Worm (Caenorhabditis elegans) whole organism, young adult: ENCODE data around the gene Y50D4C.6.
A peak's percentile ranks its signal among the peaks of the same experiment; 100 is the strongest.

ENCODE experiments used
- B0336.3 ChIP-seq: fragments of 200-800 bp; sonication (Bioruptor generic); IDR thresholded peaks from 2 replicates; pipeline ENCODE4 v1.3.6; 2022; ENCODE audit warnings: missing genetic modification characterization, missing compliant biosample characterization
- C17E4.6 ChIP-seq: fragments of 200-800 bp; sonication (Bioruptor generic); IDR thresholded peaks from 2 replicates; pipeline ENCODE4 v1.3.6; 2022; ENCODE audit warnings: missing genetic modification reagents, missing genetic modification characterization, missing compliant biosample characterization
- D2030.7 ChIP-seq: fragments of 200-800 bp; sonication (Bioruptor generic); IDR thresholded peaks from 2 replicates; pipeline ENCODE4 v1.3.6; 2022; ENCODE audit warnings: missing genetic modification reagents, missing genetic modification characterization, missing compliant biosample characterization
- F23B12.7 ChIP-seq: sonication (generic microtip); optimal IDR thresholded peaks from 2 replicates; lab custom pipeline; 2017; ENCODE audit warnings: missing genetic modification characterization, mild to moderate bottlenecking, missing compliant biosample characterization, antibody characterized with exemption, moderate library complexity; ENCODE audit not compliant: insufficient read depth
- F33H1.4 ChIP-seq: fragments of 200-800 bp; sonication (Bioruptor generic); IDR thresholded peaks from 2 replicates; pipeline ENCODE4 v1.3.6; 2022; ENCODE audit warnings: missing genetic modification reagents, missing genetic modification characterization, missing compliant biosample characterization
- Y95B8A.8 ChIP-seq: fragments of 200-800 bp; sonication (Bioruptor generic); IDR thresholded peaks from 2 replicates; pipeline ENCODE4 v1.3.6; 2022; ENCODE audit warnings: missing genetic modification reagents, missing genetic modification characterization, missing compliant biosample characterization
- athp-1 ChIP-seq: sonication (generic microtip); optimal IDR thresholded peaks from 2 replicates; lab custom pipeline; 2017; ENCODE audit warnings: mild to moderate bottlenecking, missing genetic modification characterization, missing compliant biosample characterization
- ccch-3 ChIP-seq: fragments of 200-800 bp; sonication (Bioruptor generic); optimal IDR thresholded peaks from 2 replicates; lab custom pipeline; 2018; ENCODE audit warnings: mild to moderate bottlenecking, missing genetic modification characterization, missing compliant biosample characterization
- cebp-1 ChIP-seq, 2 experiments: fragments of 200-800 bp in 1 of 2; sonication (Bioruptor generic) in 1 of 2; sonication (generic microtip) in 1 of 2; IDR thresholded peaks in 1 of 2; optimal IDR thresholded peaks in 1 of 2; 2 replicates each; pipeline versions ENCODE4 v1.3.6 to Lab custom; 2017 to 2022; ENCODE audit warnings: missing compliant biosample characterization in 2 of 2, missing genetic modification characterization in 2 of 2, mild to moderate bottlenecking in 1 of 2, missing genetic modification reagents in 1 of 2, moderate library complexity in 1 of 2
- ceh-27 ChIP-seq: fragments of 200-800 bp; sonication (Bioruptor generic); optimal IDR thresholded peaks from 2 replicates; lab custom pipeline; 2018; ENCODE audit warnings: mild to moderate bottlenecking, missing genetic modification characterization, moderate library complexity, missing compliant biosample characterization
- ceh-40 ChIP-seq: fragments of 200-800 bp; sonication (Bioruptor generic); IDR thresholded peaks from 2 replicates; pipeline ENCODE4 v1.3.6; 2022; ENCODE audit warnings: missing genetic modification characterization, missing compliant biosample characterization
- ceh-91 ChIP-seq: fragments of 200-800 bp; sonication (Bioruptor generic); IDR thresholded peaks from 2 replicates; pipeline ENCODE4 v1.3.6; 2022; ENCODE audit warnings: missing genetic modification reagents, missing genetic modification characterization, missing compliant biosample characterization
- chd-7 ChIP-seq: sonication (generic microtip); optimal IDR thresholded peaks from 2 replicates; lab custom pipeline; 2016; ENCODE audit warnings: mild to moderate bottlenecking, missing genetic modification characterization, moderate library complexity, missing compliant biosample characterization
- dpl-1 ChIP-seq: fragments of 150-350 bp; optimal IDR thresholded peaks from 2 replicates; lab custom pipeline; 2014; ENCODE audit warnings: missing biosample characterization, missing genetic modification reagents, missing genetic modification characterization
- efl-1 ChIP-seq: fragments of 150-350 bp; optimal IDR thresholded peaks from 2 replicates; lab custom pipeline; 2014; ENCODE audit warnings: missing biosample characterization, missing genetic modification reagents, missing genetic modification characterization
- egl-44 ChIP-seq: fragments of 200-800 bp; sonication (Bioruptor generic); IDR thresholded peaks from 2 replicates; pipeline ENCODE4 v1.3.6; 2022; ENCODE audit warnings: missing genetic modification reagents, missing genetic modification characterization, missing compliant biosample characterization
- egrh-3 ChIP-seq: fragments of 200-800 bp; sonication (Bioruptor generic); IDR thresholded peaks from 2 replicates; pipeline ENCODE4 v1.3.6; 2022; ENCODE audit warnings: missing genetic modification reagents, missing genetic modification characterization, missing compliant biosample characterization
- hmg-1.2 ChIP-seq: fragments of 200-800 bp; sonication (Bioruptor generic); IDR thresholded peaks from 2 replicates; pipeline ENCODE4 v1.3.6; 2022; ENCODE audit warnings: missing genetic modification reagents, missing genetic modification characterization, missing compliant biosample characterization
- lin-26 ChIP-seq: fragments of 200-800 bp; sonication (Bioruptor generic); IDR thresholded peaks from 2 replicates; pipeline ENCODE4 v1.3.6; 2022; ENCODE audit warnings: missing genetic modification reagents, missing genetic modification characterization, missing compliant biosample characterization
- lin-35 ChIP-seq, 3 experiments: fragments of 150-350 bp in 2 of 3; sonication (generic microtip) in 1 of 3; optimal IDR thresholded peaks; 2 replicates each; lab custom pipeline; 2014 to 2018; ENCODE audit warnings: missing biosample characterization in 3 of 3, missing genetic modification characterization in 3 of 3, missing genetic modification reagents in 3 of 3
- lin-54 ChIP-seq: fragments of 200-800 bp; sonication (Bioruptor generic); optimal IDR thresholded peaks from 2 replicates; lab custom pipeline; 2018; ENCODE audit warnings: mild to moderate bottlenecking, missing genetic modification characterization, missing compliant biosample characterization
- lsl-1 ChIP-seq: fragments of 200-800 bp; sonication (Bioruptor generic); optimal IDR thresholded peaks from 2 replicates; lab custom pipeline; 2018; ENCODE audit warnings: mild to moderate bottlenecking, missing genetic modification characterization, moderate library complexity, missing compliant biosample characterization
- madf-6 ChIP-seq: fragments of 200-800 bp; sonication (Bioruptor generic); IDR thresholded peaks from 2 replicates; pipeline ENCODE4 v1.3.6; 2022; ENCODE audit warnings: missing genetic modification reagents, missing genetic modification characterization, missing compliant biosample characterization
- madf-8 ChIP-seq: fragments of 200-800 bp; sonication (Bioruptor generic); conservative IDR thresholded peaks from 2 replicates; pipeline ENCODE4 v1.3.6; 2022; ENCODE audit warnings: missing genetic modification reagents, missing genetic modification characterization, missing compliant biosample characterization
- nhr-27 ChIP-seq: fragments of 200-800 bp; sonication (Bioruptor generic); optimal IDR thresholded peaks from 2 replicates; lab custom pipeline; 2018; ENCODE audit warnings: mild to moderate bottlenecking, missing genetic modification characterization, moderate library complexity, missing compliant biosample characterization
- snpc-3.4 ChIP-seq: sonication (generic microtip); optimal IDR thresholded peaks from 2 replicates; lab custom pipeline; 2017; ENCODE audit warnings: missing genetic modification characterization, mild to moderate bottlenecking, missing compliant biosample characterization, antibody characterized with exemption, moderate library complexity, missing genotype, missing genetic modification reagents
- snpc-4 ChIP-seq, 5 experiments: fragments of 150-350 bp in 1 of 5; sonication (generic microtip) in 4 of 5; optimal IDR thresholded peaks; 2 replicates each; lab custom pipeline; 2014 to 2018; ENCODE audit warnings: missing genetic modification characterization in 5 of 5, missing biosample characterization in 3 of 5, antibody characterized with exemption in 2 of 5, mild to moderate bottlenecking in 2 of 5, missing compliant biosample characterization in 2 of 5, missing genotype in 2 of 5, moderate library complexity in 2 of 5, missing genetic modification reagents in 1 of 5
- unc-130 ChIP-seq: sonication (generic microtip); optimal IDR thresholded peaks from 2 replicates; lab custom pipeline; 2016; ENCODE audit warnings: missing genetic modification reagents, missing genetic modification characterization, missing compliant biosample characterization
- xnd-1 ChIP-seq: sonication (generic microtip); optimal IDR thresholded peaks from 2 replicates; lab custom pipeline; 2016; ENCODE audit warnings: missing genotype, missing genetic modification reagents, missing genetic modification characterization, missing compliant biosample characterization

The Y50D4C.6 gene

ce11 chrV:975184-975583 lies 25.5 kb upstream of the Y50D4C.6 start (continued):
- TF ChIP-seq ceh-27 (GFP tag; lab: Kevin White, UChicago) (peak; percentile 53), C17E4.6 (GFP tag; lab: Robert Waterston, UW) (no peak), ccch-3 (GFP tag; lab: Kevin White, UChicago) (no peak), cebp-1 (GFP tag; IDR thresholded peaks at IDR 0.05; lab: Robert Waterston, UW) (no peak), cebp-1 (tag; optimal IDR thresholded peaks at IDR 0.05; lab: Kevin White, UChicago) (peak; percentile 53), chd-7 (tag; lab: Kevin White, UChicago) (no peak), snpc-3.4 (tag; lab: Kevin White, UChicago) (no peak), F23B12.7 (no peak)

ce11 chrV:969005-969562 lies 19.4 kb upstream of the Y50D4C.6 start:
- TF ChIP-seq athp-1 (no peak), unc-130 (GFP tag; lab: Kevin White, UChicago) (peak; percentile 65), madf-6 (GFP tag; lab: Robert Waterston, UW) (peak; percentile 85), ceh-91 (GFP tag; lab: Robert Waterston, UW) (peak; percentile 45), dpl-1 (GFP tag; lab: Kevin White, UChicago) (peak; percentile 2), efl-1 (GFP tag; lab: Kevin White, UChicago) (peak; percentile 29), D2030.7 (peak; percentile 70), nhr-27 (tag; lab: Kevin White, UChicago) (no peak), hmg-1.2 (GFP tag; lab: Robert Waterston, UW) (no peak), snpc-3.4 (tag; lab: Kevin White, UChicago) (peak; percentile 5), F33H1.4 (GFP tag; lab: Robert Waterston, UW) (peak; percentile 92), madf-8 (GFP tag; lab: Robert Waterston, UW) (peak; percentile 64), snpc-4 (GFP tag; optimal IDR thresholded peaks at IDR 0.05; lab: Kevin White, UChicago) (no peak), snpc-4 (tag; optimal IDR thresholded peaks at IDR 0.05; lab: Kevin White, UChicago) (peak in 1 of 4 experiments; percentile 16), lsl-1 (GFP tag; lab: Kevin White, UChicago) (peak; percentile 98), lin-26 (no peak), lin-54 (peak; percentile 77), xnd-1 (tag; lab: Kevin White, UChicago) (peak; percentile 96)

ce11 chrV:966164-966563 lies 16.5 kb upstream of the Y50D4C.6 start:
- TF ChIP-seq efl-1 (GFP tag; lab: Kevin White, UChicago) (no peak), hmg-1.2 (GFP tag; lab: Robert Waterston, UW) (peak; percentile 74; the same call in 1 of the 2 replicates)
- TF ChIP-seq, all 124 proteins: peak for 1

ce11 chrV:964739-965283 lies 15.2 kb upstream of the Y50D4C.6 start, which contains the start of gene sqv-6:
TSS of gene sqv-6 (minus strand) at chrV:964789.
- TF ChIP-seq ceh-40 (GFP tag; lab: Robert Waterston, UW) (no peak), egl-44 (GFP tag; lab: Robert Waterston, UW) (no peak), dpl-1 (GFP tag; lab: Kevin White, UChicago) (no peak), egrh-3 (GFP tag; lab: Robert Waterston, UW) (no peak), lin-54 (peak; percentile 66), Y95B8A.8 (GFP tag; lab: Robert Waterston, UW) (no peak), B0336.3 (GFP tag; lab: Robert Waterston, UW) (no peak), efl-1 (GFP tag; lab: Kevin White, UChicago) (peak; percentile 19), lin-35 (GFP tag; optimal IDR thresholded peaks at IDR 0.05; lab: Kevin White, UChicago) (peak in 1 of 3 experiments; percentile 73)
